Worm (Caenorhabditis elegans) whole organism, early embryonic: Measurements from ENCODE around the gene cut-3.

Source experiments
- B0310.2 ChIP-seq: sonication (generic microtip); optimal IDR thresholded peaks from 2 replicates; lab custom pipeline; 2016; ENCODE audit warnings: mild to moderate bottlenecking, missing genetic modification characterization, missing compliant biosample characterization
- F13C5.2 ChIP-seq: sonication (generic microtip); optimal IDR thresholded peaks from 2 replicates; lab custom pipeline; 2017; ENCODE audit warnings: mild to moderate bottlenecking, missing genetic modification characterization, inconsistent platforms, missing compliant biosample characterization
- aly-1 ChIP-seq: sonication (generic microtip); optimal IDR thresholded peaks from 2 replicates; lab custom pipeline; 2016; ENCODE audit warnings: missing genetic modification characterization, missing compliant biosample characterization
- ama-1 ChIP-seq: fragments of 150-350 bp; optimal IDR thresholded peaks from 2 replicates; lab custom pipeline; 2014
- ceh-13 ChIP-seq: fragments of 200-800 bp; sonication (Bioruptor generic); optimal IDR thresholded peaks from 2 replicates; lab custom pipeline; 2018; ENCODE audit warnings: mild to moderate bottlenecking, missing genetic modification characterization, missing compliant biosample characterization
- ceh-36 ChIP-seq: sonication (generic microtip); optimal IDR thresholded peaks from 2 replicates; lab custom pipeline; 2016; ENCODE audit warnings: missing genetic modification characterization, inconsistent platforms, missing compliant biosample characterization
- ets-7 ChIP-seq: sonication (generic microtip); optimal IDR thresholded peaks from 2 replicates; lab custom pipeline; 2016; ENCODE audit warnings: missing genotype, missing genetic modification characterization, missing compliant biosample characterization
- flt-1 ChIP-seq: fragments of 200-800 bp; sonication (Bioruptor generic); IDR thresholded peaks from 2 replicates; pipeline ENCODE4 v1.3.6; 2022; ENCODE audit warnings: missing genetic modification characterization, missing compliant biosample characterization
- hmbx-1 ChIP-seq: sonication (generic microtip); optimal IDR thresholded peaks from 2 replicates; lab custom pipeline; 2016; ENCODE audit warnings: mild to moderate bottlenecking, missing genetic modification characterization, missing compliant biosample characterization
- hmg-4 ChIP-seq: fragments of 200-800 bp; sonication (Bioruptor generic); optimal IDR thresholded peaks from 2 replicates; lab custom pipeline; 2018; ENCODE audit warnings: mild to moderate bottlenecking, missing genetic modification characterization, missing compliant biosample characterization
- hnd-1 ChIP-seq: sonication (generic microtip); optimal IDR thresholded peaks from 2 replicates; lab custom pipeline; 2016; ENCODE audit warnings: missing genetic modification characterization, missing compliant biosample characterization
- pes-1 ChIP-seq: fragments of 200-800 bp; sonication (Bioruptor generic); IDR thresholded peaks from 2 replicates; pipeline ENCODE4 v1.3.6; 2022; ENCODE audit warnings: missing genetic modification reagents, missing genetic modification characterization, missing compliant biosample characterization
- scrt-1 ChIP-seq: fragments of 200-800 bp; sonication (Bioruptor generic); IDR thresholded peaks from 2 replicates; pipeline ENCODE4 v1.3.6; 2022; ENCODE audit warnings: missing genetic modification characterization, missing compliant biosample characterization
- sea-1 ChIP-seq: fragments of 200-800 bp; sonication (Bioruptor generic); conservative IDR thresholded peaks from 2 replicates; pipeline ENCODE4 v1.3.6; 2022; ENCODE audit warnings: missing genetic modification characterization, missing compliant biosample characterization
- tbx-11 ChIP-seq: fragments of 200-800 bp; sonication (Bioruptor generic); IDR thresholded peaks from 2 replicates; pipeline ENCODE4 v1.3.6; 2022; ENCODE audit warnings: missing genetic modification characterization, missing compliant biosample characterization
- tbx-37 ChIP-seq: fragments of 200-800 bp; sonication (Bioruptor generic); conservative IDR thresholded peaks from 2 replicates; pipeline ENCODE4 v1.3.6; 2022; ENCODE audit warnings: missing genetic modification reagents, missing genetic modification characterization, missing compliant biosample characterization
- tra-4 ChIP-seq: sonication (generic microtip); optimal IDR thresholded peaks from 2 replicates; lab custom pipeline; 2017; ENCODE audit warnings: missing genetic modification characterization, missing compliant biosample characterization

Gene cut-3

ce11 chrII:8415462-8416037, 31.1 kb downstream of the cut-3 start:
- TF ChIP-seq ceh-36 (tag; lab: Kevin White, UChicago) (no peak), hmg-4 (peak; percentile 21)

- no peak for TF ChIP-seq ceh-13 (GFP tag; lab: Kevin White, UChicago)
- TF ChIP-seq ama-1: no peak
- TF ChIP-seq F13C5.2 (tag; lab: Kevin White, UChicago): no peak
- TF ChIP-seq hmbx-1 (tag; lab: Kevin White, UChicago): no peak
- no peak for TF ChIP-seq tra-4 (tag; lab: Kevin White, UChicago)
- TF ChIP-seq ets-7 (tag; lab: Kevin White, UChicago): no peak
- TF ChIP-seq hnd-1 (tag; lab: Kevin White, UChicago): no peak
- TF ChIP-seq sea-1 (GFP tag; lab: Robert Waterston, UW): no peak
- no peak for TF ChIP-seq hmg-4
- TF ChIP-seq B0310.2 (tag; lab: Kevin White, UChicago): no peak
- TF ChIP-seq tbx-37: no peak
- TF ChIP-seq flt-1: no peak
- TF ChIP-seq tbx-11 (GFP tag; lab: Robert Waterston, UW): no peak
- no peak for TF ChIP-seq scrt-1 (GFP tag; lab: Robert Waterston, UW)
- no peak for TF ChIP-seq ceh-36 (tag; lab: Kevin White, UChicago)
- TF ChIP-seq aly-1 (tag; lab: Kevin White, UChicago): no peak
- TF ChIP-seq pes-1 (GFP tag; lab: Robert Waterston, UW): no peak
Observed at ce11 chrII:8415035-8415434, 31.6 kb downstream of the cut-3 start.

ce11 chrII:8412935-8413334, 33.7 kb downstream of the cut-3 start:
- TF ChIP-seq tra-4 (tag; lab: Kevin White, UChicago) (no peak), aly-1 (tag; lab: Kevin White, UChicago) (no peak)

ce11 chrII:8412061-8412721, 34.4 kb downstream of the cut-3 start, which contains the start of gene efl-3:
efl-3 (plus strand) TSS chrII:8412671.
- TF ChIP-seq flt-1: no peak
- TF ChIP-seq sea-1 (GFP tag; lab: Robert Waterston, UW): no peak
- no peak for TF ChIP-seq tbx-37
- no peak for TF ChIP-seq ama-1
- peak; percentile 43 for TF ChIP-seq aly-1 (tag; lab: Kevin White, UChicago)
- TF ChIP-seq ceh-36 (tag; lab: Kevin White, UChicago): peak; percentile 21
- no peak for TF ChIP-seq tbx-11 (GFP tag; lab: Robert Waterston, UW)
- TF ChIP-seq B0310.2 (tag; lab: Kevin White, UChicago): no peak
- no peak for TF ChIP-seq hnd-1 (tag; lab: Kevin White, UChicago)
- 0 out of 2 replicates have a peak, but pooled peaks have one; percentile 58 for TF ChIP-seq scrt-1 (GFP tag; lab: Robert Waterston, UW)
- TF ChIP-seq pes-1 (GFP tag; lab: Robert Waterston, UW): no peak
- peak; percentile 63 for TF ChIP-seq hmg-4
- no peak for TF ChIP-seq F13C5.2 (tag; lab: Kevin White, UChicago)

ce11 chrII:8411002-8411401, 35.6 kb downstream of the cut-3 start:
- TF ChIP-seq ets-7 (tag; lab: Kevin White, UChicago): no peak
- no peak for TF ChIP-seq tbx-37
- no peak for TF ChIP-seq F13C5.2 (tag; lab: Kevin White, UChicago)
- TF ChIP-seq pes-1 (GFP tag; lab: Robert Waterston, UW): no peak
- TF ChIP-seq tbx-11 (GFP tag; lab: Robert Waterston, UW): no peak
- no peak for TF ChIP-seq sea-1 (GFP tag; lab: Robert Waterston, UW)
- no peak for TF ChIP-seq ama-1
- no peak for TF ChIP-seq ceh-13 (GFP tag; lab: Kevin White, UChicago)
- no peak for TF ChIP-seq scrt-1 (GFP tag; lab: Robert Waterston, UW)
- TF ChIP-seq hnd-1 (tag; lab: Kevin White, UChicago): no peak
- TF ChIP-seq hmg-4: no peak
- TF ChIP-seq flt-1: no peak

ce11 chrII:8409538-8409937, 37.1 kb downstream of the cut-3 start:
- TF ChIP-seq F13C5.2 (tag; lab: Kevin White, UChicago) (no peak), ceh-13 (GFP tag; lab: Kevin White, UChicago) (no peak), tbx-11 (GFP tag; lab: Robert Waterston, UW) (no peak), ets-7 (tag; lab: Kevin White, UChicago) (no peak), tra-4 (tag; lab: Kevin White, UChicago) (no peak), pes-1 (GFP tag; lab: Robert Waterston, UW) (no peak), B0310.2 (tag; lab: Kevin White, UChicago) (no peak), ama-1 (no peak), hnd-1 (tag; lab: Kevin White, UChicago) (no peak)

- TF ChIP-seq tra-4 (tag; lab: Kevin White, UChicago) (no peak), hmg-4 (no peak), scrt-1 (GFP tag; lab: Robert Waterston, UW) (no peak), sea-1 (GFP tag; lab: Robert Waterston, UW) (no peak), tbx-11 (GFP tag; lab: Robert Waterston, UW) (no peak), B0310.2 (tag; lab: Kevin White, UChicago) (no peak), tbx-37 (no peak), pes-1 (GFP tag; lab: Robert Waterston, UW) (no peak), F13C5.2 (tag; lab: Kevin White, UChicago) (no peak), ets-7 (tag; lab: Kevin White, UChicago) (no peak), flt-1 (no peak), ceh-36 (tag; lab: Kevin White, UChicago) (no peak), ama-1 (no peak)
Observed at ce11 chrII:8407491-8407890, 39.1 kb downstream of the cut-3 start, which contains the start of gene sra-13. sra-13 (plus strand) TSS chrII:8407685.
